Worm (Caenorhabditis elegans) whole organism, L3 larva: ENCODE data around the gene str-35.

Experiments used
- ama-1 ChIP-seq: fragments of 150-350 bp; optimal IDR thresholded peaks from 2 replicates; lab custom pipeline; 2018
- ceh-9 ChIP-seq: sonication (generic microtip); optimal IDR thresholded peaks from 2 replicates; lab custom pipeline; 2018; ENCODE audit warnings: missing biosample characterization, missing genetic modification characterization
- elt-1 ChIP-seq: fragments of 150-350 bp; optimal IDR thresholded peaks from 2 replicates; lab custom pipeline; 2014; ENCODE audit warnings: missing biosample characterization, missing genetic modification characterization
- fos-1 ChIP-seq: fragments of 150-350 bp; optimal IDR thresholded peaks from 2 replicates; lab custom pipeline; 2014; ENCODE audit warnings: missing biosample characterization, missing genetic modification characterization
- jun-1 ChIP-seq: fragments of 150-350 bp; optimal IDR thresholded peaks from 2 replicates; lab custom pipeline; 2014; ENCODE audit warnings: missing biosample characterization, missing genetic modification reagents, missing genetic modification characterization
- nhr-11 ChIP-seq: fragments of 150-350 bp; optimal IDR thresholded peaks from 2 replicates; lab custom pipeline; 2014; ENCODE audit warnings: missing biosample characterization, missing genetic modification characterization
- skn-1 ChIP-seq: fragments of 150-350 bp; optimal IDR thresholded peaks from 2 replicates; lab custom pipeline; 2014; ENCODE audit warnings: missing biosample characterization, missing genetic modification characterization
- snpc-4 ChIP-seq: fragments of 150-350 bp; optimal IDR thresholded peaks from 2 replicates; lab custom pipeline; 2014; ENCODE audit warnings: missing biosample characterization, missing genetic modification characterization

- TF ChIP-seq skn-1 (tag; lab: Kevin White, UChicago) (no peak), ceh-9 (tag; lab: Kevin White, UChicago) (no peak), nhr-11 (tag; lab: Kevin White, UChicago) (no peak), elt-1 (tag; lab: Kevin White, UChicago) (no peak), jun-1 (tag; lab: Kevin White, UChicago) (no peak), snpc-4 (no peak), ama-1 (lab: Kevin White, UChicago) (no peak), fos-1 (tag; lab: Kevin White, UChicago) (no peak)
These were observed 20.6 kb downstream of the str-35 start for ce11 chrV:4495114-4495819.
